Worm (Caenorhabditis elegans): ENCODE data around the gene ZC116.1.

- no peak for TF ChIP-seq lin-39 (tag; optimal IDR thresholded peaks at IDR 0.05)
- TF ChIP-seq skn-1 (tag; optimal IDR thresholded peaks at IDR 0.05) = no peak
- TF ChIP-seq pha-4 (tag; optimal IDR thresholded peaks at IDR 0.05) = no peak
- TF ChIP-seq elt-3 (tag; optimal IDR thresholded peaks at IDR 0.05) = no peak
- no peak for TF ChIP-seq snpc-4 (tag; optimal IDR thresholded peaks at IDR 0.05)
- no peak for TF ChIP-seq nhr-23 (tag; optimal IDR thresholded peaks at IDR 0.05)
- no peak for TF ChIP-seq tbx-2 (tag; optimal IDR thresholded peaks at IDR 0.05)
- TF ChIP-seq elt-2 (tag; optimal IDR thresholded peaks at IDR 0.05) = no peak
- TF ChIP-seq unc-62 (GFP tag; optimal IDR thresholded peaks at IDR 0.05) = no peak
- TF ChIP-seq ztf-11 (tag; optimal IDR thresholded peaks at IDR 0.05) = no peak
- TF ChIP-seq nhr-237 (tag; optimal IDR thresholded peaks at IDR 0.05) = no peak
- no peak for TF ChIP-seq lin-15B (tag; optimal IDR thresholded peaks at IDR 0.05)
- TF ChIP-seq ama-1 (optimal IDR thresholded peaks at IDR 0.05) = no peak
- TF ChIP-seq ceh-9 (tag; optimal IDR thresholded peaks at IDR 0.05) = no peak
Measured at ce11 chrV:12599110-12599509, 10.5 kb upstream of the ZC116.1 start, which contains the start of the genes C14C10.10 and ril-2.
